Fruit fly (Drosophila melanogaster) whole organism, embryonic: ENCODE results near the gene Blimp-1.

Experiments
- Abd-B ChIP-seq: fragments of 200-800 bp; sonication (Bioruptor generic); optimal IDR thresholded peaks from 2 replicates; lab custom pipeline; 2018; ENCODE audit warnings: missing biosample characterization, mild to moderate bottlenecking, missing genetic modification characterization, moderate library complexity
- Atf6 ChIP-seq: fragments of 200-800 bp; sonication (Bioruptor generic); IDR thresholded peaks from 2 replicates; pipeline ENCODE4 v1.3.6; 2022; ENCODE audit warnings: missing biosample characterization, missing genetic modification characterization
- BEAF-32 ChIP-seq: fragments of 200-800 bp; sonication (Bioruptor generic); optimal IDR thresholded peaks from 3 replicates; lab custom pipeline; 2017; ENCODE audit warnings: missing biosample characterization, missing genetic modification characterization, mild to moderate bottlenecking, moderate library complexity, missing genetic modification reagents
- BtbVII ChIP-seq: fragments of 200-800 bp; sonication (Bioruptor generic); optimal IDR thresholded peaks from 3 replicates; lab custom pipeline; 2017; ENCODE audit warnings: missing biosample characterization, mild to moderate bottlenecking, missing genetic modification characterization
- Bteb2 ChIP-seq: fragments of 200-800 bp; sonication (Bioruptor generic); optimal IDR thresholded peaks from 2 replicates; lab custom pipeline; 2016; ENCODE audit warnings: missing biosample characterization, missing genetic modification characterization
- CG10366 ChIP-seq: fragments of 200-800 bp; sonication (Bioruptor generic); IDR thresholded peaks from 2 replicates; pipeline ENCODE4 v1.3.6; 2022; ENCODE audit warnings: missing biosample characterization, missing genetic modification characterization
- CG11398 ChIP-seq: fragments of 200-800 bp; sonication (Bioruptor generic); optimal IDR thresholded peaks from 2 replicates; lab custom pipeline; 2016; ENCODE audit warnings: missing biosample characterization, missing genetic modification characterization
- CG11456 ChIP-seq: fragments of 200-800 bp; sonication (Bioruptor generic); IDR thresholded peaks from 3 replicates; pipeline ENCODE4 v1.3.6; 2022; ENCODE audit warnings: missing biosample characterization, missing genetic modification characterization
- CG12155 ChIP-seq: fragments of 200-800 bp; sonication (Bioruptor generic); optimal IDR thresholded peaks from 3 replicates; lab custom pipeline; 2016; ENCODE audit warnings: missing biosample characterization, missing genetic modification characterization
- CG12391 ChIP-seq: fragments of 200-800 bp; sonication (Bioruptor generic); optimal IDR thresholded peaks from 3 replicates; lab custom pipeline; 2018; ENCODE audit warnings: missing biosample characterization, mild to moderate bottlenecking, missing genetic modification characterization, moderate library complexity
- CG12659 ChIP-seq: fragments of 200-800 bp; sonication (Bioruptor generic); optimal IDR thresholded peaks from 3 replicates; lab custom pipeline; 2017; ENCODE audit warnings: mild to moderate bottlenecking, missing biosample characterization, missing genetic modification reagents, missing genetic modification characterization
- CG1529 ChIP-seq: fragments of 200-800 bp; sonication (Bioruptor generic); optimal IDR thresholded peaks from 3 replicates; lab custom pipeline; 2018; ENCODE audit warnings: missing biosample characterization, missing genetic modification characterization
- CG15479 ChIP-seq: fragments of 200-800 bp; sonication (Bioruptor generic); optimal IDR thresholded peaks from 3 replicates; lab custom pipeline; 2019; ENCODE audit warnings: missing biosample characterization, mild to moderate bottlenecking, missing genetic modification characterization, moderate library complexity
- CG17328 ChIP-seq: fragments of 200-800 bp; sonication (Bioruptor generic); IDR thresholded peaks from 2 replicates; pipeline ENCODE4 v1.3.6; 2022; ENCODE audit warnings: missing biosample characterization, missing genetic modification characterization
- CG17361 ChIP-seq: fragments of 200-800 bp; sonication (Bioruptor generic); IDR thresholded peaks from 3 replicates; pipeline ENCODE4 v1.3.6; 2022; ENCODE audit warnings: missing biosample characterization, missing genetic modification characterization
- CG17912 ChIP-seq: fragments of 200-800 bp; sonication (Bioruptor generic); optimal IDR thresholded peaks from 2 replicates; lab custom pipeline; 2018; ENCODE audit warnings: missing biosample characterization, mild to moderate bottlenecking, missing genetic modification characterization
- CG30020 ChIP-seq: fragments of 200-800 bp; optimal IDR thresholded peaks from 2 replicates; lab custom pipeline; 2019; ENCODE audit warnings: missing biosample characterization, mild to moderate bottlenecking, missing genetic modification characterization, moderate library complexity
- CG30403 ChIP-seq: fragments of 200-800 bp; sonication (Bioruptor generic); optimal IDR thresholded peaks from 3 replicates; lab custom pipeline; 2016; ENCODE audit warnings: missing biosample characterization, missing genetic modification characterization
- CG32532 ChIP-seq: fragments of 200-800 bp; sonication (Bioruptor generic); IDR thresholded peaks from 2 replicates; pipeline ENCODE4 v1.3.6; 2022; ENCODE audit warnings: missing biosample characterization, missing genetic modification characterization
- CG34224 ChIP-seq: fragments of 200-800 bp; sonication (Bioruptor generic); IDR thresholded peaks from 3 replicates; pipeline ENCODE4 v1.3.6; 2022; ENCODE audit warnings: missing biosample characterization, missing genetic modification characterization; ENCODE audit not compliant: partially characterized antibody
- CG3838 ChIP-seq: fragments of 200-800 bp; sonication (Bioruptor generic); optimal IDR thresholded peaks from 3 replicates; lab custom pipeline; 2016; ENCODE audit warnings: missing biosample characterization, missing genetic modification characterization
- CG3847 ChIP-seq: fragments of 200-800 bp; sonication (Bioruptor generic); IDR thresholded peaks from 2 replicates; pipeline ENCODE4 v1.3.6; 2022; ENCODE audit warnings: missing biosample characterization, missing genetic modification characterization
- CG7745 ChIP-seq: fragments of 200-800 bp; sonication (Bioruptor generic); optimal IDR thresholded peaks from 2 replicates; lab custom pipeline; 2018; ENCODE audit warnings: missing biosample characterization, mild to moderate bottlenecking, missing genetic modification characterization, moderate library complexity
- CG7928 ChIP-seq: fragments of 200-800 bp; sonication (Bioruptor generic); optimal IDR thresholded peaks from 2 replicates; lab custom pipeline; 2017; ENCODE audit warnings: missing biosample characterization, mild to moderate bottlenecking, missing genetic modification characterization
- CG9876 ChIP-seq: fragments of 200-800 bp; sonication (Bioruptor generic); optimal IDR thresholded peaks from 2 replicates; lab custom pipeline; 2016; ENCODE audit warnings: missing biosample characterization, missing genetic modification characterization
- Fer3 ChIP-seq: fragments of 200-800 bp; sonication (Bioruptor generic); optimal IDR thresholded peaks from 2 replicates; lab custom pipeline; 2018; ENCODE audit warnings: missing biosample characterization, mild to moderate bottlenecking, missing genetic modification characterization, moderate library complexity
- HHEX ChIP-seq: fragments of 200-800 bp; sonication (Bioruptor generic); optimal IDR thresholded peaks from 3 replicates; lab custom pipeline; 2017; ENCODE audit warnings: missing biosample characterization, mild to moderate bottlenecking, missing genetic modification characterization, missing genetic modification reagents
- HLH54F ChIP-seq: fragments of 200-800 bp; sonication (Bioruptor generic); optimal IDR thresholded peaks from 3 replicates; lab custom pipeline; 2016; ENCODE audit warnings: missing biosample characterization, missing genetic modification characterization
- Lhr ChIP-seq: fragments of 200-800 bp; sonication (Bioruptor generic); optimal IDR thresholded peaks from 3 replicates; lab custom pipeline; 2017; ENCODE audit warnings: mild to moderate bottlenecking, missing biosample characterization, missing genetic modification reagents, missing genetic modification characterization
- Sox102F ChIP-seq: fragments of 200-800 bp; sonication (Bioruptor generic); optimal IDR thresholded peaks from 2 replicates; lab custom pipeline; 2018; ENCODE audit warnings: missing biosample characterization, mild to moderate bottlenecking, missing genetic modification characterization, moderate library complexity
- YL-1 ChIP-seq: fragments of 200-800 bp; sonication (Bioruptor generic); optimal IDR thresholded peaks from 3 replicates; lab custom pipeline; 2017; ENCODE audit warnings: missing biosample characterization, mild to moderate bottlenecking, missing genetic modification characterization
- ara ChIP-seq: fragments of 200-800 bp; sonication (Bioruptor generic); IDR thresholded peaks from 2 replicates; pipeline ENCODE4 v1.3.6; 2022; ENCODE audit warnings: missing biosample characterization, missing genetic modification characterization
- bbx ChIP-seq: fragments of 200-800 bp; sonication (Bioruptor generic); IDR thresholded peaks from 2 replicates; pipeline ENCODE4 v1.3.6; 2022; ENCODE audit warnings: missing biosample characterization, missing genetic modification characterization; ENCODE audit not compliant: partially characterized antibody
- bigmax ChIP-seq: fragments of 200-800 bp; sonication (Bioruptor generic); optimal IDR thresholded peaks from 2 replicates; lab custom pipeline; 2018; ENCODE audit warnings: missing biosample characterization, mild to moderate bottlenecking, missing genetic modification characterization
- chif ChIP-seq, 2 experiments: fragments of 200-800 bp; sonication (Bioruptor generic); optimal IDR thresholded peaks; 3 replicates each; lab custom pipeline; 2016; ENCODE audit warnings: missing biosample characterization in 2 of 2, missing genetic modification characterization in 2 of 2
- chn ChIP-seq: fragments of 200-800 bp; sonication (Bioruptor generic); optimal IDR thresholded peaks from 2 replicates; lab custom pipeline; 2016; ENCODE audit warnings: missing biosample characterization, missing genetic modification characterization
- emc ChIP-seq: fragments of 200-800 bp; sonication (Bioruptor generic); optimal IDR thresholded peaks from 2 replicates; lab custom pipeline; 2016; ENCODE audit warnings: missing biosample characterization, missing genetic modification characterization
- fd3F ChIP-seq: fragments of 200-800 bp; sonication (Bioruptor generic); optimal IDR thresholded peaks from 2 replicates; lab custom pipeline; 2018; ENCODE audit warnings: missing biosample characterization, mild to moderate bottlenecking, missing genetic modification characterization, moderate library complexity
- ftz-f1 ChIP-seq: fragments of 200-800 bp; sonication (Bioruptor generic); optimal IDR thresholded peaks from 2 replicates; lab custom pipeline; 2016; ENCODE audit warnings: missing biosample characterization, missing genetic modification characterization
- grau ChIP-seq: fragments of 200-800 bp; optimal IDR thresholded peaks from 3 replicates; lab custom pipeline; 2019; ENCODE audit warnings: missing biosample characterization, mild to moderate bottlenecking, missing genetic modification characterization, moderate library complexity
- hkb ChIP-seq, 2 experiments: fragments of 200-800 bp in 1 of 2; fragments of >200 bp in 1 of 2; sonication (Bioruptor generic) in 1 of 2; IDR thresholded peaks in 1 of 2; optimal IDR thresholded peaks in 1 of 2; 2 replicates each; pipeline versions ENCODE4 v1.3.6 to Lab custom; 2017 to 2022; ENCODE audit warnings: missing biosample characterization in 1 of 2, missing genetic modification characterization in 1 of 2
- mld ChIP-seq: fragments of 200-800 bp; sonication (Bioruptor generic); IDR thresholded peaks from 3 replicates; pipeline ENCODE4 v1.3.6; 2022; ENCODE audit warnings: missing biosample characterization, missing genetic modification characterization; ENCODE audit not compliant: partially characterized antibody
- nom ChIP-seq: fragments of 200-800 bp; sonication (Bioruptor generic); optimal IDR thresholded peaks from 2 replicates; lab custom pipeline; 2017; ENCODE audit warnings: missing biosample characterization, missing genetic modification characterization, mild to moderate bottlenecking, moderate library complexity, missing genetic modification reagents
- oc ChIP-seq: fragments of 200-800 bp; sonication (Bioruptor generic); optimal IDR thresholded peaks from 2 replicates; lab custom pipeline; 2018; ENCODE audit warnings: missing biosample characterization, mild to moderate bottlenecking, missing genetic modification characterization, moderate library complexity
- pros ChIP-seq: fragments of 200-800 bp; sonication (Bioruptor generic); optimal IDR thresholded peaks from 3 replicates; lab custom pipeline; 2019; ENCODE audit warnings: missing biosample characterization, mild to moderate bottlenecking, missing genetic modification characterization, moderate library complexity
- psq ChIP-seq: fragments of 200-800 bp; sonication (Bioruptor generic); optimal IDR thresholded peaks from 2 replicates; lab custom pipeline; 2017; ENCODE audit warnings: missing biosample characterization, missing genetic modification characterization
- rib ChIP-seq: fragments of 200-800 bp; sonication (Bioruptor generic); IDR thresholded peaks from 2 replicates; pipeline ENCODE4 v1.3.6; 2022; ENCODE audit warnings: missing biosample characterization, missing genetic modification characterization
- sens ChIP-seq: fragments of 200-800 bp; sonication (Bioruptor generic); peaks from one replicate; lab custom pipeline; 2016; ENCODE audit warnings: missing biosample characterization, missing genetic modification characterization
- tin ChIP-seq: fragments of 200-800 bp; sonication (Bioruptor generic); optimal IDR thresholded peaks from 3 replicates; lab custom pipeline; 2016; ENCODE audit warnings: missing biosample characterization, missing genetic modification characterization
- zfh2 ChIP-seq: fragments of 200-800 bp; sonication (Bioruptor generic); optimal IDR thresholded peaks from 2 replicates; lab custom pipeline; 2016; ENCODE audit warnings: missing biosample characterization, missing genetic modification characterization

Blimp-1 gene

DNA sequence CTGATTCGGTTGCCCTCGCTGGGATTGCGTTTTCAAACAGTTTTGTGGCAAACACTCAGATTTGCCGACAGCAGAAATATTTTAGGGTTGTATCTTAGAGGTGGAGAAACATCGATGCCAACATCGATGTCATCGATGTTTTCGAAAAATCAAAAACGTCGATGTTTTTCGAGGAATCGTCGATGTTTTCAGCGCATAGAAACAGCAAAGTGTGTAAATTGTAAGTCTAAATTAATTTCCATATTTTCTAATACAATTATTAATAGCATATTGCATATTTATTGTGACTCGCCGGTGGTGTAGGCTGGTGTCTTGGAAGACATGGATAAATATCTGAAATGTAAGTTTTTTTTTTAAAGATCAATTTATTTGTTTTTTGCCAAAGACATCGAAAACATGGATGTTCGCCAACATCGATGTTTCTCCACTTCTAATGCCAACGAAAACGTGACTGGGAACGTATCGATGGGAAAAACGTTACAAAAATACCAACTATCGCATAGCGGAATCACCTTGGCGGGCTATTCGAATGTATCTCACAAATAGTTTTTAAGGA, 26.8 kb upstream of the Blimp-1 start, which contains the start of gene TM9SF3 (continued):
- TF ChIP-seq CG32532 (no peak), chn (GFP tag; lab: Kevin White, UChicago) (peak; percentile 20), Bteb2 (no peak), BtbVII (GFP tag; lab: Kevin White, UChicago) (no peak), fd3F (no peak), ara (GFP tag; lab: Robert Waterston, UW) (no peak), pros (GFP tag; lab: Kevin White, UChicago) (no peak), tin (GFP tag; lab: Kevin White, UChicago) (peak; percentile 19), CG10366 (GFP tag; lab: Robert Waterston, UW) (no peak; the same call in 1 of the 2 replicates), mld (GFP tag; lab: Robert Waterston, UW) (peak; percentile 65), CG12659 (peak; percentile 57), zfh2 (GFP tag; lab: Kevin White, UChicago) (peak; percentile 22), bbx (GFP tag; lab: Robert Waterston, UW) (peak; percentile 84), chif (GFP tag; optimal IDR thresholded peaks at IDR 0.05; lab: Kevin White, UChicago) (no peak), Fer3 (no peak), oc (tag; lab: Kevin White, UChicago) (no peak), CG7745 (tag; lab: Kevin White, UChicago) (no peak), grau (no peak), sens (GFP tag; lab: Kevin White, UChicago) (peak; percentile 88), Atf6 (GFP tag; lab: Robert Waterston, UW) (0 out of 2 replicates have a peak, but pooled peaks have one; percentile 14), Abd-B (no peak), CG30020 (tag; lab: Kevin White, UChicago) (peak; percentile 5), YL-1 (GFP tag; lab: Kevin White, UChicago) (peak; percentile 31), CG11398 (GFP tag; lab: Kevin White, UChicago) (no peak), Lhr (peak; percentile 28), CG12391 (peak; percentile 48), HHEX (GFP tag; lab: Kevin White, UChicago) (no peak), CG11456 (no peak), CG17328 (no peak), CG7928 (peak; percentile 9), CG17912 (GFP tag; lab: Kevin White, UChicago) (no peak), CG9876 (no peak), nom (GFP tag; lab: Kevin White, UChicago) (no peak), CG3847 (GFP tag; lab: Robert Waterston, UW) (0 out of 2 replicates have a peak, but pooled peaks have one; percentile 32), BEAF-32 (GFP tag; lab: Kevin White, UChicago) (peak; percentile 95), hkb (optimal IDR thresholded peaks at IDR 0.05; lab: Kevin White, UChicago) (peak; percentile 30), hkb (GFP tag; IDR thresholded peaks at IDR 0.05; lab: Robert Waterston, UW) (no peak), rib (GFP tag; lab: Robert Waterston, UW) (no peak), CG34224 (GFP tag; lab: Robert Waterston, UW) (peak; percentile 84), CG15479 (GFP tag; lab: Kevin White, UChicago) (no peak), CG3838 (GFP tag; lab: Kevin White, UChicago) (no peak), CG12155 (GFP tag; lab: Kevin White, UChicago) (peak; percentile 34), HLH54F (peak; percentile 7), Sox102F (no peak), emc (GFP tag; lab: Kevin White, UChicago) (no peak), CG17361 (no peak; the same call in 1 of the 3 replicates), CG1529 (no peak), ftz-f1 (GFP tag; lab: Kevin White, UChicago) (no peak), psq (GFP tag; lab: Kevin White, UChicago) (no peak), bigmax (GFP tag; lab: Kevin White, UChicago) (no peak), CG30403 (GFP tag; lab: Kevin White, UChicago) (peak; percentile 46)
